Worm (Caenorhabditis elegans) whole organism, L4 larva: ENCODE measurements around the gene F23F12.3.

ENCODE experiments used
- D1046.2 ChIP-seq: fragments of 200-800 bp; sonication (Bioruptor generic); IDR thresholded peaks from 2 replicates; pipeline ENCODE4 v1.3.6; 2022; ENCODE audit warnings: missing genetic modification characterization, missing compliant biosample characterization
- F37D6.2 ChIP-seq: sonication (generic microtip); optimal IDR thresholded peaks from 2 replicates; lab custom pipeline; 2016; ENCODE audit warnings: mild to moderate bottlenecking, missing genetic modification characterization, missing compliant biosample characterization
- R02D3.7 ChIP-seq: fragments of 150-350 bp; sonication (generic microtip); optimal IDR thresholded peaks from 3 replicates; lab custom pipeline; 2014; ENCODE audit warnings: missing biosample characterization, missing genetic modification characterization
- ZK337.2 ChIP-seq: fragments of 200-800 bp; sonication (Bioruptor generic); IDR thresholded peaks from 2 replicates; pipeline ENCODE4 v1.3.6; 2022; ENCODE audit warnings: missing genetic modification reagents, missing genetic modification characterization, missing compliant biosample characterization
- aly-2 ChIP-seq: sonication (generic microtip); optimal IDR thresholded peaks from 2 replicates; lab custom pipeline; 2018; ENCODE audit warnings: missing biosample characterization, missing genetic modification characterization
- ama-1 ChIP-seq: fragments of 150-350 bp; optimal IDR thresholded peaks from 2 replicates; lab custom pipeline; 2014; ENCODE audit warnings: inconsistent platforms, mixed read lengths
- arid-1 ChIP-seq: fragments of 200-800 bp; sonication (Bioruptor generic); conservative IDR thresholded peaks from 2 replicates; pipeline ENCODE4 v1.3.6; 2022; ENCODE audit warnings: missing genetic modification reagents, missing genetic modification characterization, missing compliant biosample characterization
- attf-4 ChIP-seq: sonication (generic microtip); optimal IDR thresholded peaks from 3 replicates; lab custom pipeline; 2017; ENCODE audit warnings: missing biosample characterization, missing genetic modification characterization
- ceh-32 ChIP-seq: sonication (generic microtip); optimal IDR thresholded peaks from 2 replicates; lab custom pipeline; 2016; ENCODE audit warnings: mild to moderate bottlenecking, missing genetic modification characterization, missing compliant biosample characterization; ENCODE audit not compliant: poor library complexity
- ceh-82 ChIP-seq: sonication (generic microtip); optimal IDR thresholded peaks from 2 replicates; lab custom pipeline; 2017; ENCODE audit warnings: missing biosample characterization, missing genetic modification characterization
- daf-16 ChIP-seq, 3 experiments: sonication (generic microtip); optimal IDR thresholded peaks; 2 replicates each; lab custom pipeline; 2016 to 2017; ENCODE audit warnings: missing genetic modification characterization in 3 of 3, missing genetic modification reagents in 3 of 3, mild to moderate bottlenecking in 2 of 3, missing compliant biosample characterization in 2 of 3, missing biosample characterization in 1 of 3, moderate library complexity in 1 of 3
- dmd-9 ChIP-seq: fragments of 200-800 bp; sonication (Bioruptor generic); IDR thresholded peaks from 2 replicates; pipeline ENCODE4 v1.3.6; 2022; ENCODE audit warnings: missing genetic modification reagents, missing genetic modification characterization, missing compliant biosample characterization
- dve-1 ChIP-seq: sonication (generic microtip); optimal IDR thresholded peaks from 2 replicates; lab custom pipeline; 2017; ENCODE audit warnings: antibody characterized with exemption, mild to moderate bottlenecking, missing genetic modification characterization, missing compliant biosample characterization; ENCODE audit not compliant: insufficient read depth
- fos-1 ChIP-seq: fragments of 150-350 bp; optimal IDR thresholded peaks from 2 replicates; lab custom pipeline; 2014; ENCODE audit warnings: missing biosample characterization, missing genetic modification characterization
- gei-8 ChIP-seq: fragments of 200-800 bp; sonication (Bioruptor generic); optimal IDR thresholded peaks from 2 replicates; lab custom pipeline; 2018; ENCODE audit warnings: mild to moderate bottlenecking, missing genetic modification characterization, missing compliant biosample characterization
- hif-1 ChIP-seq, 2 experiments: sonication (generic microtip); optimal IDR thresholded peaks; 2 replicates each; lab custom pipeline; 2016 to 2017; ENCODE audit warnings: missing compliant biosample characterization in 2 of 2, missing genetic modification characterization in 2 of 2, missing genetic modification reagents in 2 of 2, missing genotype in 2 of 2, mild to moderate bottlenecking in 1 of 2
- hlh-11 ChIP-seq: fragments of 200-800 bp; sonication (Bioruptor generic); optimal IDR thresholded peaks from 2 replicates; lab custom pipeline; 2018; ENCODE audit warnings: mild to moderate bottlenecking, missing genetic modification characterization, missing compliant biosample characterization
- jun-1 ChIP-seq: fragments of 150-350 bp; optimal IDR thresholded peaks from 2 replicates; lab custom pipeline; 2014; ENCODE audit warnings: missing biosample characterization, missing genetic modification reagents, missing genetic modification characterization
- lim-7 ChIP-seq: fragments of 200-800 bp; sonication (Bioruptor generic); IDR thresholded peaks from 2 replicates; pipeline ENCODE4 v1.3.6; 2022; ENCODE audit warnings: missing genetic modification characterization, missing compliant biosample characterization
- lin-13 ChIP-seq: fragments of 150-350 bp; optimal IDR thresholded peaks from 2 replicates; lab custom pipeline; 2014; ENCODE audit warnings: missing biosample characterization, missing genetic modification reagents, missing genetic modification characterization
- lin-38 ChIP-seq: fragments of 200-800 bp; sonication (Bioruptor generic); IDR thresholded peaks from 2 replicates; pipeline ENCODE4 v1.3.6; 2022; ENCODE audit warnings: missing genetic modification reagents, missing genetic modification characterization, missing compliant biosample characterization
- lsy-2 ChIP-seq, 2 experiments: fragments of 150-350 bp in 1 of 2; sonication (generic microtip) in 1 of 2; optimal IDR thresholded peaks; 2 replicates each; lab custom pipeline; 2014 to 2017; ENCODE audit warnings: missing biosample characterization in 2 of 2, missing genetic modification characterization in 2 of 2
- mdt-29 ChIP-seq: fragments of 200-800 bp; sonication (Bioruptor generic); IDR thresholded peaks from 2 replicates; pipeline ENCODE4 v1.3.6; 2022; ENCODE audit warnings: missing genetic modification reagents, missing genetic modification characterization, missing compliant biosample characterization
- mes-2 ChIP-seq: sonication (generic microtip); optimal IDR thresholded peaks from 2 replicates; lab custom pipeline; 2016; ENCODE audit warnings: missing genotype, mild to moderate bottlenecking, missing genetic modification characterization, missing compliant biosample characterization; ENCODE audit not compliant: poor library complexity, severe bottlenecking
- mxl-3 ChIP-seq: fragments of 200-800 bp; sonication (Bioruptor generic); optimal IDR thresholded peaks from 2 replicates; lab custom pipeline; 2018; ENCODE audit warnings: mild to moderate bottlenecking, missing genetic modification characterization, missing compliant biosample characterization
- nhr-102 ChIP-seq: sonication (generic microtip); optimal IDR thresholded peaks from 2 replicates; lab custom pipeline; 2016; ENCODE audit warnings: mild to moderate bottlenecking, missing genetic modification characterization, moderate library complexity, missing compliant biosample characterization
- nhr-11 ChIP-seq: fragments of 150-350 bp; optimal IDR thresholded peaks from 2 replicates; lab custom pipeline; 2014; ENCODE audit warnings: missing biosample characterization, missing genetic modification characterization
- nhr-28 ChIP-seq: fragments of 150-350 bp; optimal IDR thresholded peaks from 2 replicates; lab custom pipeline; 2014; ENCODE audit warnings: missing biosample characterization, missing genetic modification characterization
- nhr-41 ChIP-seq: fragments of 200-800 bp; sonication (Bioruptor generic); IDR thresholded peaks from 2 replicates; pipeline ENCODE4 v1.3.6; 2022; ENCODE audit warnings: missing genetic modification reagents, missing genetic modification characterization, missing compliant biosample characterization
- nhr-6 ChIP-seq: fragments of 150-350 bp; optimal IDR thresholded peaks from 2 replicates; lab custom pipeline; 2014; ENCODE audit warnings: missing biosample characterization, missing genetic modification characterization
- saeg-2 ChIP-seq: fragments of 200-800 bp; sonication (Bioruptor generic); IDR thresholded peaks from 2 replicates; pipeline ENCODE4 v1.3.6; 2022; ENCODE audit warnings: missing genetic modification reagents, missing genetic modification characterization, missing compliant biosample characterization
- sdz-12 ChIP-seq: fragments of 200-800 bp; sonication (Bioruptor generic); optimal IDR thresholded peaks from 2 replicates; lab custom pipeline; 2018; ENCODE audit warnings: mild to moderate bottlenecking, missing genetic modification characterization, missing compliant biosample characterization
- set-16 ChIP-seq: fragments of 200-800 bp; sonication (Bioruptor generic); IDR thresholded peaks from 2 replicates; pipeline ENCODE4 v1.3.6; 2022; ENCODE audit warnings: missing genetic modification reagents, missing genetic modification characterization, missing compliant biosample characterization
- skn-1 ChIP-seq: fragments of 150-350 bp; optimal IDR thresholded peaks from 2 replicates; lab custom pipeline; 2014; ENCODE audit warnings: missing biosample characterization, missing genetic modification characterization
- snpc-1.2 ChIP-seq: fragments of 200-800 bp; sonication (Bioruptor generic); IDR thresholded peaks from 2 replicates; pipeline ENCODE4 v1.3.6; 2022; ENCODE audit warnings: missing genetic modification reagents, missing genetic modification characterization, missing compliant biosample characterization
- snpc-4 ChIP-seq: fragments of 150-350 bp; optimal IDR thresholded peaks from 2 replicates; lab custom pipeline; 2014; ENCODE audit warnings: missing biosample characterization, missing genetic modification characterization
- unc-130 ChIP-seq: sonication (generic microtip); optimal IDR thresholded peaks from 2 replicates; lab custom pipeline; 2016; ENCODE audit warnings: missing genetic modification reagents, missing genetic modification characterization, missing compliant biosample characterization
- unc-39 ChIP-seq: sonication (generic microtip); optimal IDR thresholded peaks from 2 replicates; lab custom pipeline; 2017; ENCODE audit warnings: missing biosample characterization, missing genetic modification characterization
- unc-62 ChIP-seq, 3 experiments: fragments of 150-350 bp in 1 of 3; sonication (generic microtip); optimal IDR thresholded peaks in 2 of 3; peaks in 1 of 3; 1 replicate in 1 of 3; 2 replicates in 2 of 3; lab custom pipeline; 2014 to 2017; ENCODE audit warnings: missing biosample characterization in 3 of 3, missing genetic modification characterization in 3 of 3, missing genetic modification reagents in 3 of 3, missing genotype in 1 of 3
- zfp-3 ChIP-seq: fragments of 200-800 bp; sonication (Bioruptor generic); conservative IDR thresholded peaks from 2 replicates; pipeline ENCODE4 v1.3.6; 2022; ENCODE audit warnings: missing genetic modification reagents, missing genetic modification characterization, missing compliant biosample characterization
- ztf-11 ChIP-seq: fragments of 150-350 bp; optimal IDR thresholded peaks from 2 replicates; lab custom pipeline; 2014; ENCODE audit warnings: missing biosample characterization, missing genetic modification characterization

Gene F23F12.3

DNA sequence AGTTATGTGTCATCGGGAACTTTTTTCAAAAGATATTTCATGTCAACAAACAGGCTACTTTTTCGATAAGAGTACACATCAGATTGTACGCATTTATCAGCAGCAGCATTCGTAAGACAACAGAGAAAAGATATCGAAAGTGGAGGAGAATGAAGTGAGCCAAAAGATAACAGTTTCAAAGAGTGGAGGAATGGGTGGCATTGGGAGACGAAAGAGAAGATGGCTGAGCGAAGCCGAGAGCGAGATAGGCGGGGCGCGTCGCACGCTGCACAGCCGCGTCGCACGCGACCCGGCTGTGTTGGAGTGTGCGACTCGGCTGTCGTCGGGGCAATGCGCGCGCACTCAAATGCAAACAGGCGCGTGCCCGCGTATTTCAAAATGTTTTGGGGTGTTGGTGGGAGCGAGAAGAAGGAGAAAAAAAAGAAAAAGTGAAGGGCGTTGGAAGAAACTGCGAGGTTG lies 36.2 kb upstream of the F23F12.3 start (continued):
- TF ChIP-seq nhr-41 (GFP tag; lab: Robert Waterston, UW) (0 out of 2 replicates have a peak, but pooled peaks have one; percentile 22), mxl-3 (peak; percentile 83), F37D6.2 (tag; lab: Kevin White, UChicago) (peak; percentile 47), sdz-12 (peak; percentile 25), unc-39 (tag; lab: Kevin White, UChicago) (no peak), fos-1 (tag; lab: Kevin White, UChicago) (no peak), ama-1 (lab: Kevin White, UChicago) (peak; percentile 89), nhr-102 (peak; percentile 89), hif-1 (tag; optimal IDR thresholded peaks at IDR 0.05; lab: Kevin White, UChicago) (peak in 1 of 2 experiments; percentile 85), ZK337.2 (GFP tag; lab: Robert Waterston, UW) (no peak), dve-1 (peak; percentile 96), saeg-2 (GFP tag; lab: Robert Waterston, UW) (peak; percentile 70; the same call in 1 of the 2 replicates), unc-130 (GFP tag; lab: Kevin White, UChicago) (peak; percentile 7), nhr-28 (tag; lab: Kevin White, UChicago) (peak; percentile 91), hlh-11 (peak; percentile 97), ceh-32 (tag; lab: Kevin White, UChicago) (peak; percentile 36), ztf-11 (no peak), ceh-82 (tag; lab: Kevin White, UChicago) (no peak), lim-7 (GFP tag; lab: Robert Waterston, UW) (no peak), mes-2 (tag; lab: Kevin White, UChicago) (peak; percentile 71), R02D3.7 (tag; lab: Kevin White, UChicago) (no peak), arid-1 (peak; percentile 94), zfp-3 (GFP tag; lab: Robert Waterston, UW) (peak; percentile 87; the same call in 1 of the 2 replicates), nhr-11 (peak; percentile 60), skn-1 (tag; lab: Kevin White, UChicago) (no peak), lin-38 (GFP tag; lab: Robert Waterston, UW) (peak; percentile 84), nhr-6 (peak; percentile 91), gei-8 (peak; percentile 86)

DNA sequence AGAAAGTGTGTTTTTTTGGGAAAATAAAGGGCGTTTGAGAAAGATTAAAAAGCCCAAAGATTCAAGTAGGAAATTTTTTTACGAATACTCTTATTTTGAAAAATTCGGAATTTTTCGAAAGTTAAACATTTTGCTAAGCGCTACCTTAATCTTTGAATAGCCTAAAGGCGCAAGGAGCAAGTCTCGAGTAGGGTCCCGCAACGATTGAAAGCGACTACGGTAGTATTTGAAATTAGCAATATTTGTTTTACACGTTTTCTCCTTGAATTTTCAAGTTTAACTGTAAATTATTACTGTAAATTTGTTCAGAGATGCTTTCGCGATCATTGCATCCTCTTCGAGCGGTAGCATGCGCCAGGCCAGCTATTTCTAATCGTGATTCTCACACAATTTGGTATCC lies 35.4 kb upstream of the F23F12.3 start, which contains the start of gene nduf-2.2:
TSS of gene nduf-2.2 (plus strand) at position 310 of the 400 bp plus-strand sequence.
- TF ChIP-seq unc-62 (GFP tag; optimal IDR thresholded peaks at IDR 0.05 in 1 of 2; lab: Kevin White, UChicago) (no peak), unc-62 (tag; optimal IDR thresholded peaks at IDR 0.05; lab: Kevin White, UChicago) (no peak), aly-2 (tag; lab: Kevin White, UChicago) (no peak), snpc-4 (tag; lab: Kevin White, UChicago) (no peak), ztf-11 (no peak), snpc-1.2 (GFP tag; lab: Robert Waterston, UW) (no peak), dmd-9 (no peak), ZK337.2 (GFP tag; lab: Robert Waterston, UW) (no peak), mdt-29 (GFP tag; lab: Robert Waterston, UW) (no peak), daf-16 (GFP tag; optimal IDR thresholded peaks at IDR 0.05; lab: Kevin White, UChicago) (no peak), daf-16 (tag; optimal IDR thresholded peaks at IDR 0.05; lab: Kevin White, UChicago) (no peak), attf-4 (tag; lab: Kevin White, UChicago) (no peak), D1046.2 (GFP tag; lab: Robert Waterston, UW) (no peak), jun-1 (tag; lab: Kevin White, UChicago) (no peak), lsy-2 (tag; optimal IDR thresholded peaks at IDR 0.05; lab: Kevin White, UChicago) (no peak), lin-13 (no peak), set-16 (GFP tag; lab: Robert Waterston, UW) (no peak)
- TF ChIP-seq, all 104 proteins: peak for 0
